Worm (Caenorhabditis elegans): ENCODE results near the gene C02F5.14.

- TF ChIP-seq ztf-23 (GFP tag; IDR thresholded peaks at IDR 0.05) = no peak
- no peak for TF ChIP-seq ztf-29 (GFP tag; IDR thresholded peaks at IDR 0.05)
- no peak for TF ChIP-seq tab-1 (GFP tag; IDR thresholded peaks at IDR 0.05)
- no peak for TF ChIP-seq klf-2 (GFP tag; conservative IDR thresholded peaks at IDR 0.05)
These were observed 50.2 kb downstream of the C02F5.14 start for ce11 chrIII:8185130-8185529.

Measured in whole organism, midembryonic.